Worm (Caenorhabditis elegans): Measurements from ENCODE around the gene R144.10.

ce11 chrIII:5025136-5025629, 23.1 kb upstream of the R144.10 start:
- TF ChIP-seq lin-32 (GFP tag; optimal IDR thresholded peaks at IDR 0.05) (no peak), lsy-2 (tag; optimal IDR thresholded peaks at IDR 0.05) (no peak), nhr-28 (tag; optimal IDR thresholded peaks at IDR 0.05) (no peak), elt-1 (tag; optimal IDR thresholded peaks at IDR 0.05; ENCODE audit: borderline replicate concordance, insufficient read depth) (no peak), nhr-76 (tag; optimal IDR thresholded peaks at IDR 0.05) (no peak), blmp-1 (tag; optimal IDR thresholded peaks at IDR 0.05) (no peak), unc-62 (GFP tag; optimal IDR thresholded peaks at IDR 0.05) (no peak), mab-5 (tag; optimal IDR thresholded peaks at IDR 0.05) (no peak), ces-1 (GFP tag; optimal IDR thresholded peaks at IDR 0.05) (no peak), lin-13 (tag; optimal IDR thresholded peaks at IDR 0.05) (no peak), nhr-237 (tag; optimal IDR thresholded peaks at IDR 0.05) (no peak)
